Fruit fly (Drosophila melanogaster) whole organism, embryonic: Measurements from ENCODE around the gene CG1943.

Experiments
- Aef1 ChIP-seq: fragments of 200-800 bp; sonication (Bioruptor generic); IDR thresholded peaks from 3 replicates; pipeline ENCODE4 v1.3.6; 2022; ENCODE audit warnings: missing biosample characterization, missing genetic modification characterization
- CG10274 ChIP-seq: fragments of 200-800 bp; sonication (Bioruptor generic); optimal IDR thresholded peaks from 3 replicates; lab custom pipeline; 2017; ENCODE audit warnings: missing biosample characterization, mild to moderate bottlenecking, missing genetic modification characterization
- CG11085 ChIP-seq: fragments of 200-800 bp; sonication (Bioruptor generic); IDR thresholded peaks from 2 replicates; pipeline ENCODE4 v1.3.6; 2022; ENCODE audit warnings: missing biosample characterization, missing genetic modification characterization
- CG13287 ChIP-seq: fragments of 200-800 bp; sonication (Bioruptor generic); IDR thresholded peaks from 2 replicates; pipeline ENCODE4 v1.3.6; 2022; ENCODE audit warnings: missing biosample characterization, missing genetic modification characterization; ENCODE audit not compliant: partially characterized antibody
- CG13624 ChIP-seq: fragments of 200-800 bp; sonication (Bioruptor generic); optimal IDR thresholded peaks from 2 replicates; lab custom pipeline; 2016; ENCODE audit warnings: missing biosample characterization, missing genetic modification characterization
- CG16779 ChIP-seq: fragments of 200-800 bp; sonication (Bioruptor generic); IDR thresholded peaks from 2 replicates; pipeline ENCODE4 v1.3.6; 2022; ENCODE audit warnings: missing biosample characterization, missing genetic modification characterization
- CG16863 ChIP-seq: fragments of 200-800 bp; sonication (Bioruptor generic); optimal IDR thresholded peaks from 3 replicates; lab custom pipeline; 2016; ENCODE audit warnings: missing biosample characterization, missing genetic modification characterization
- CG17186 ChIP-seq: fragments of 200-800 bp; sonication (Bioruptor generic); optimal IDR thresholded peaks from 3 replicates; lab custom pipeline; 2017; ENCODE audit warnings: missing biosample characterization, missing genetic modification reagents, missing genetic modification characterization
- CG17802 ChIP-seq: fragments of 200-800 bp; sonication (Bioruptor generic); optimal IDR thresholded peaks from 2 replicates; lab custom pipeline; 2018; ENCODE audit warnings: missing biosample characterization, mild to moderate bottlenecking, missing genetic modification characterization, moderate library complexity
- CG17829 ChIP-seq: fragments of 200-800 bp; optimal IDR thresholded peaks from 2 replicates; lab custom pipeline; 2019; ENCODE audit warnings: missing biosample characterization, mild to moderate bottlenecking, missing genetic modification characterization, moderate library complexity
- CG18599 ChIP-seq: fragments of 200-800 bp; sonication (Bioruptor generic); optimal IDR thresholded peaks from 3 replicates; lab custom pipeline; 2017; ENCODE audit warnings: missing biosample characterization, missing genetic modification characterization, mild to moderate bottlenecking, moderate library complexity, missing genetic modification reagents
- CG32532 ChIP-seq: fragments of 200-800 bp; sonication (Bioruptor generic); IDR thresholded peaks from 2 replicates; pipeline ENCODE4 v1.3.6; 2022; ENCODE audit warnings: missing biosample characterization, missing genetic modification characterization
- CG3838 ChIP-seq: fragments of 200-800 bp; sonication (Bioruptor generic); optimal IDR thresholded peaks from 3 replicates; lab custom pipeline; 2016; ENCODE audit warnings: missing biosample characterization, missing genetic modification characterization
- CG3995 ChIP-seq: fragments of 200-800 bp; sonication (Bioruptor generic); optimal IDR thresholded peaks from 3 replicates; lab custom pipeline; 2016; ENCODE audit warnings: missing biosample characterization, missing genetic modification characterization
- CG5180 ChIP-seq: fragments of 200-800 bp; sonication (Bioruptor generic); optimal IDR thresholded peaks from 3 replicates; lab custom pipeline; 2017; ENCODE audit warnings: missing biosample characterization, missing genetic modification characterization, mild to moderate bottlenecking, moderate library complexity, missing genetic modification reagents
- CG6683 ChIP-seq: fragments of 200-800 bp; sonication (Bioruptor generic); optimal IDR thresholded peaks from 2 replicates; lab custom pipeline; 2017; ENCODE audit warnings: missing biosample characterization, mild to moderate bottlenecking, missing genetic modification characterization, missing genetic modification reagents
- CG6854 ChIP-seq: fragments of 200-800 bp; sonication (Bioruptor generic); optimal IDR thresholded peaks from 3 replicates; lab custom pipeline; 2017; ENCODE audit warnings: missing biosample characterization, mild to moderate bottlenecking, missing genetic modification characterization
- CG7987 ChIP-seq: fragments of 200-800 bp; sonication (Bioruptor generic); optimal IDR thresholded peaks from 2 replicates; lab custom pipeline; 2018; ENCODE audit warnings: missing biosample characterization, mild to moderate bottlenecking, missing genetic modification characterization, moderate library complexity
- CG8924 ChIP-seq: fragments of 200-800 bp; optimal IDR thresholded peaks from 3 replicates; lab custom pipeline; 2019; ENCODE audit warnings: missing biosample characterization, mild to moderate bottlenecking, missing genetic modification characterization, moderate library complexity
- CTCF ChIP-seq: fragments of 200-800 bp; sonication (Bioruptor generic); optimal IDR thresholded peaks from 2 replicates; lab custom pipeline; 2017; ENCODE audit warnings: missing biosample characterization, mild to moderate bottlenecking, missing genetic modification characterization, moderate library complexity
- Camta ChIP-seq: fragments of 200-800 bp; sonication (Bioruptor generic); optimal IDR thresholded peaks from 2 replicates; lab custom pipeline; 2016; ENCODE audit warnings: missing biosample characterization, missing genetic modification characterization
- CrebB ChIP-seq: fragments of 200-800 bp; sonication (Bioruptor generic); optimal IDR thresholded peaks from 3 replicates; lab custom pipeline; 2018; ENCODE audit warnings: missing biosample characterization, mild to moderate bottlenecking, missing genetic modification characterization
- Dll ChIP-seq: fragments of 200-800 bp; sonication (Bioruptor generic); IDR thresholded peaks from 4 replicates; pipeline ENCODE4 v1.3.6; 2022; ENCODE audit warnings: missing biosample characterization, missing genetic modification characterization; ENCODE audit not compliant: partially characterized antibody
- Elba2 ChIP-seq: fragments of 200-800 bp; sonication (Bioruptor generic); optimal IDR thresholded peaks from 3 replicates; lab custom pipeline; 2016; ENCODE audit warnings: missing biosample characterization, missing genetic modification characterization
- Fer1 ChIP-seq: fragments of 200-800 bp; sonication (Bioruptor generic); optimal IDR thresholded peaks from 2 replicates; lab custom pipeline; 2017; ENCODE audit warnings: missing biosample characterization, mild to moderate bottlenecking, missing genetic modification characterization
- HLH3B ChIP-seq: fragments of 200-800 bp; sonication (Bioruptor generic); IDR thresholded peaks from 2 replicates; pipeline ENCODE4 v1.3.6; 2022; ENCODE audit warnings: missing biosample characterization, missing genetic modification characterization
- Oli ChIP-seq: fragments of 200-800 bp; sonication (Bioruptor generic); optimal IDR thresholded peaks from 2 replicates; lab custom pipeline; 2018; ENCODE audit warnings: missing biosample characterization, mild to moderate bottlenecking, missing genetic modification characterization, moderate library complexity
- Sox100B ChIP-seq: fragments of 200-800 bp; sonication (Bioruptor generic); optimal IDR thresholded peaks from 3 replicates; lab custom pipeline; 2018; ENCODE audit warnings: missing biosample characterization, mild to moderate bottlenecking, missing genetic modification characterization
- ab ChIP-seq: fragments of 200-800 bp; sonication (Bioruptor generic); optimal IDR thresholded peaks from 2 replicates; lab custom pipeline; 2016; ENCODE audit warnings: missing biosample characterization, missing genetic modification characterization
- amos ChIP-seq: fragments of 200-800 bp; sonication (Bioruptor generic); IDR thresholded peaks from 2 replicates; pipeline ENCODE4 v1.3.6; 2022; ENCODE audit warnings: missing biosample characterization, missing genetic modification characterization; ENCODE audit not compliant: partially characterized antibody
- ash1 ChIP-seq: fragments of 200-800 bp; sonication (Bioruptor generic); optimal IDR thresholded peaks from 2 replicates; lab custom pipeline; 2018; ENCODE audit warnings: missing biosample characterization, mild to moderate bottlenecking, missing genetic modification characterization
- bab2 ChIP-seq: fragments of 200-800 bp; sonication (Bioruptor generic); optimal IDR thresholded peaks from 2 replicates; lab custom pipeline; 2016; ENCODE audit warnings: missing biosample characterization, missing genetic modification characterization
- br ChIP-seq: fragments of >200 bp; optimal IDR thresholded peaks from 2 replicates; lab custom pipeline; 2017
- cas ChIP-seq: fragments of 200-800 bp; sonication (Bioruptor generic); IDR thresholded peaks from 2 replicates; pipeline ENCODE4 v1.3.6; 2022; ENCODE audit warnings: missing biosample characterization, missing genetic modification characterization
- cato ChIP-seq: fragments of 200-800 bp; sonication (Bioruptor generic); optimal IDR thresholded peaks from 2 replicates; lab custom pipeline; 2016; ENCODE audit warnings: missing biosample characterization, missing genetic modification characterization, borderline replicate concordance
- caup ChIP-seq: fragments of 200-800 bp; sonication (Bioruptor generic); optimal IDR thresholded peaks from 3 replicates; lab custom pipeline; 2017; ENCODE audit warnings: missing biosample characterization, mild to moderate bottlenecking, missing genetic modification characterization, moderate library complexity; ENCODE audit not compliant: severe bottlenecking
- dimm ChIP-seq: fragments of 200-800 bp; sonication (Bioruptor generic); IDR thresholded peaks from 2 replicates; pipeline ENCODE4 v1.3.6; 2022; ENCODE audit warnings: missing biosample characterization, missing genetic modification characterization
- eyg ChIP-seq: fragments of 200-800 bp; sonication (Bioruptor generic); optimal IDR thresholded peaks from 3 replicates; lab custom pipeline; 2016; ENCODE audit warnings: missing biosample characterization, missing genetic modification characterization
- fd96Cb ChIP-seq: fragments of 200-800 bp; sonication (Bioruptor generic); optimal IDR thresholded peaks from 2 replicates; lab custom pipeline; 2018; ENCODE audit warnings: missing biosample characterization, mild to moderate bottlenecking, missing genetic modification characterization, moderate library complexity
- gt ChIP-seq: fragments of 200-800 bp; sonication (Bioruptor generic); IDR thresholded peaks from 2 replicates; pipeline ENCODE4 v1.3.6; 2022; ENCODE audit warnings: missing biosample characterization, missing genetic modification characterization
- ham ChIP-seq: fragments of 200-800 bp; sonication (Bioruptor generic); IDR thresholded peaks from 2 replicates; pipeline ENCODE4 v1.3.6; 2022; ENCODE audit warnings: missing biosample characterization, missing genetic modification characterization
- jigr1 ChIP-seq: fragments of 200-800 bp; sonication (Bioruptor generic); IDR thresholded peaks from 3 replicates; pipeline ENCODE4 v1.3.6; 2022; ENCODE audit warnings: missing biosample characterization, missing genetic modification characterization
- kay ChIP-seq: fragments of 200-800 bp; sonication (Bioruptor generic); optimal IDR thresholded peaks from 2 replicates; lab custom pipeline; 2016; ENCODE audit warnings: missing biosample characterization, missing genetic modification characterization
- lmd ChIP-seq: fragments of 200-800 bp; sonication (Bioruptor generic); IDR thresholded peaks from 2 replicates; pipeline ENCODE4 v1.3.6; 2022; ENCODE audit warnings: missing biosample characterization, missing genetic modification characterization
- pita ChIP-seq: fragments of 200-800 bp; sonication (Bioruptor generic); optimal IDR thresholded peaks from 2 replicates; lab custom pipeline; 2017; ENCODE audit warnings: missing biosample characterization, mild to moderate bottlenecking, missing genetic modification characterization
- pzg ChIP-seq: fragments of 200-800 bp; sonication (Bioruptor generic); optimal IDR thresholded peaks from 3 replicates; lab custom pipeline; 2018; ENCODE audit warnings: missing biosample characterization, mild to moderate bottlenecking, missing genetic modification characterization, moderate library complexity
- row ChIP-seq: fragments of 200-800 bp; sonication (Bioruptor generic); IDR thresholded peaks from 3 replicates; pipeline ENCODE4 v1.3.6; 2022; ENCODE audit warnings: missing biosample characterization, missing genetic modification characterization
- run ChIP-seq: fragments of 200-800 bp; sonication (Bioruptor generic); optimal IDR thresholded peaks from 3 replicates; lab custom pipeline; 2018; ENCODE audit warnings: missing biosample characterization, mild to moderate bottlenecking, missing genetic modification characterization
- sob ChIP-seq: fragments of 200-800 bp; sonication (Bioruptor generic); IDR thresholded peaks from 2 replicates; pipeline ENCODE4 v1.3.6; 2022; ENCODE audit warnings: missing biosample characterization, missing genetic modification characterization
- tap ChIP-seq: fragments of 200-800 bp; optimal IDR thresholded peaks from 3 replicates; lab custom pipeline; 2019; ENCODE audit warnings: missing biosample characterization, mild to moderate bottlenecking, missing genetic modification characterization, moderate library complexity
- tll ChIP-seq, 2 experiments: fragments of 200-800 bp in 1 of 2; fragments of >200 bp in 1 of 2; sonication (Bioruptor generic) in 1 of 2; optimal IDR thresholded peaks; 2 replicates each; lab custom pipeline; 2017 to 2019; ENCODE audit warnings: missing biosample characterization in 2 of 2, missing genetic modification characterization in 2 of 2, mild to moderate bottlenecking in 1 of 2, moderate library complexity in 1 of 2
- zfh1 ChIP-seq: fragments of 200-800 bp; sonication (Bioruptor generic); IDR thresholded peaks from 3 replicates; pipeline ENCODE4 v1.3.6; 2022; ENCODE audit warnings: missing biosample characterization, missing genetic modification characterization

CG1943 gene

DNA sequence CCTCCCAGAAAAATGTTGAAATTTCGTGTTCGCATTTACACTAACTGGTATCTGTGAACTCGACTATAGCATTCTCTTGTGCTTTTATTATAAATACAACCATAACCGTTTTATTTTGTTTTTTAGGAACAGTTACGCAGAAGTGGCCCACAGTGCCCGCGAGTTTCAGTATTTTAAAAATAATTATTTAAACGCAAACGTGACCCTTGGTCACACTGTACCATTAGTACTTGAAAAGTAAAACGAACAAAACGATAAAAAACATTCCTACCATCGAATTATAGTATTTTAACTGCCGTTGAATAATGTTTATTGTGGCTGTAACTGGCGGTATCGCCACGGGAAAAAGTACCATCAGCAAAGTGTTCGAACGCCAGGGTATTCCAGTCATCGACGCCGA, 7.3 kb downstream of the CG1943 start, which contains the start of gene Dpck (continued):
- TF ChIP-seq tap (tag; lab: Kevin White, UChicago): no peak
- peak; percentile 21 for TF ChIP-seq Sox100B (GFP tag; lab: Kevin White, UChicago)
- peak; percentile 10; the same call in 1 of the 2 replicates for TF ChIP-seq CG13287 (GFP tag; lab: Robert Waterston, UW)
- TF ChIP-seq CG16863 (GFP tag; lab: Kevin White, UChicago): no peak
- peak; percentile 36 for TF ChIP-seq Fer1 (GFP tag; lab: Kevin White, UChicago)
- no peak for TF ChIP-seq CG11085 (GFP tag; lab: Robert Waterston, UW)
- no peak for TF ChIP-seq Camta (GFP tag; lab: Kevin White, UChicago)
- no peak for TF ChIP-seq Aef1 (GFP tag; lab: Robert Waterston, UW)
- TF ChIP-seq CG3838: no peak
- no peak for TF ChIP-seq CrebB
- peak; percentile 1 for TF ChIP-seq CG6854
- TF ChIP-seq kay (GFP tag; lab: Kevin White, UChicago): no peak
- TF ChIP-seq ab (GFP tag; lab: Kevin White, UChicago): no peak
- no peak for TF ChIP-seq fd96Cb
- TF ChIP-seq CG16779 (GFP tag; lab: Robert Waterston, UW): no peak
- TF ChIP-seq gt (GFP tag; lab: Robert Waterston, UW): no peak
- TF ChIP-seq ash1: no peak
- peak; percentile 14 for TF ChIP-seq CTCF (GFP tag; lab: Kevin White, UChicago)
- no peak for TF ChIP-seq CG5180 (GFP tag; lab: Kevin White, UChicago)
- no peak for TF ChIP-seq dimm (GFP tag; lab: Robert Waterston, UW)
- TF ChIP-seq pzg (GFP tag; lab: Kevin White, UChicago): peak; percentile 57
- TF ChIP-seq CG18599: no peak
- TF ChIP-seq pita (GFP tag; lab: Kevin White, UChicago): no peak
- no peak; the same call in 1 of the 2 replicates for TF ChIP-seq sob (GFP tag; lab: Robert Waterston, UW)
- peak; percentile 38 for TF ChIP-seq CG17829 (tag; lab: Kevin White, UChicago)
- no peak for TF ChIP-seq lmd
- no peak for TF ChIP-seq CG10274 (GFP tag; lab: Kevin White, UChicago)
- no peak for TF ChIP-seq CG3995 (GFP tag; lab: Kevin White, UChicago)
- TF ChIP-seq zfh1 (GFP tag; lab: Robert Waterston, UW): no peak
- no peak for TF ChIP-seq tll (GFP tag; optimal IDR thresholded peaks at IDR 0.05; lab: Kevin White, UChicago)
- peak; percentile 85 for TF ChIP-seq row
- TF ChIP-seq CG6683 (GFP tag; lab: Kevin White, UChicago): no peak
- no peak for TF ChIP-seq cas (GFP tag; lab: Robert Waterston, UW)
- peak; percentile 46 for TF ChIP-seq CG13624 (GFP tag; lab: Kevin White, UChicago)
- no peak for TF ChIP-seq eyg (GFP tag; lab: Kevin White, UChicago)
- TF ChIP-seq amos: no peak
- peak; percentile 7 for TF ChIP-seq bab2 (GFP tag; lab: Kevin White, UChicago)
- peak; percentile 17 for TF ChIP-seq caup (GFP tag; lab: Kevin White, UChicago)
- no peak for TF ChIP-seq CG17186 (GFP tag; lab: Kevin White, UChicago)
- no peak for TF ChIP-seq br
- TF ChIP-seq CG7987 (GFP tag; lab: Kevin White, UChicago): no peak
- TF ChIP-seq Elba2 (GFP tag; lab: Kevin White, UChicago): no peak
- no peak for TF ChIP-seq ham (GFP tag; lab: Robert Waterston, UW)
- TF ChIP-seq Dll (GFP tag; lab: Robert Waterston, UW): no peak
- TF ChIP-seq jigr1 (GFP tag; lab: Robert Waterston, UW): no peak
- TF ChIP-seq run (tag; lab: Kevin White, UChicago): no peak
- TF ChIP-seq CG8924 (tag; lab: Kevin White, UChicago): peak; percentile 34
- no peak for TF ChIP-seq Oli (tag; lab: Kevin White, UChicago)
- no peak for TF ChIP-seq CG17802 (tag; lab: Kevin White, UChicago)
- TF ChIP-seq cato: no peak
- no peak for TF ChIP-seq CG32532 (GFP tag; lab: Robert Waterston, UW)
- no peak for TF ChIP-seq HLH3B
